Worm (Caenorhabditis elegans): Measurements from ENCODE around the gene mpc-1.

Gene mpc-1

DNA sequence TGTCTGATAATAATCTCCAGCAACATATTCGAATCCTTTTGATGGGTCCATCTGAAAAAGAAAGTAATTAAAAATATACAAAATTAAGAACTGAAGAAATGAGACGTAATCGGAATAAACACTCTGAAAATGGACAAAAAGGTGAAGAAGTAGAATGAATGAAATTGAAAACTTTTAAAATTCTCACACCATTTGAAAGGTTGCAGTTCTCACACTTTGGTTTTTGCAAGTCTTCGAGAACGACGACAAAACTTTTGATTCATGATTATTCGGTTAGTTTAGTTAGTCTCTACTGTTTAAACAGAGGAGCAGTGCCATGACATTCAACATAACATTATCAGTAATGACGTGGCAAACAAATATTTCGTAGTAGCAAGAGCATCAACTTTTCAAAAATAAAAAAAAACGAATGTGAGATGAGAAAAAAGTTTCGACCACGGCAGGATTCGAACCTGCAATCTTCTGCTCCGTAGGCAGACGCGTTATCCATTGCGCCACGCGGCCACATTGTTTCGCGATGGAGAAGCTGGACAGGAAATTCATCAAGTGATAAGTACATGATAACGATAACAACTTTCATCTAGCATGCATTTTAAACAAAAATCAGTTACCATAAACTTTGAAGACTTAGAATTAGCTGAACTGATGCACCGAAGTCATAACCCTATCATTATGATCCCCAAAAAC is 36.8 kb downstream of the mpc-1 start, which contains the start of gene ceh-43 (continued):
- peak in 1 of 2 experiments; percentile 11 for TF ChIP-seq rec-8 (tag; optimal IDR thresholded peaks at IDR 0.05)
- TF ChIP-seq nhr-120 (GFP tag; IDR thresholded peaks at IDR 0.05) = no peak
- no peak for TF ChIP-seq gei-17 (GFP tag; optimal IDR thresholded peaks at IDR 0.05)
- TF ChIP-seq ekl-4 (GFP tag; IDR thresholded peaks at IDR 0.05) = no peak
- TF ChIP-seq aptf-3 (GFP tag; IDR thresholded peaks at IDR 0.05) = no peak
- no peak for TF ChIP-seq snpc-1.1 (tag; optimal IDR thresholded peaks at IDR 0.05; ENCODE audit: insufficient read depth)
- TF ChIP-seq xnd-1 (tag; optimal IDR thresholded peaks at IDR 0.05) = no peak
- TF ChIP-seq tlf-1 (GFP tag; optimal IDR thresholded peaks at IDR 0.05) = no peak
- TF ChIP-seq pbrm-1 (GFP tag; IDR thresholded peaks at IDR 0.05) = peak; percentile 60
- no peak for TF ChIP-seq mes-4 (tag; optimal IDR thresholded peaks at IDR 0.05)
- TF ChIP-seq lir-1 (GFP tag; conservative IDR thresholded peaks at IDR 0.05) = 0 out of 2 replicates have a peak, but pooled peaks have one; percentile 24
- TF ChIP-seq lin-26 (GFP tag; IDR thresholded peaks at IDR 0.05) = peak; percentile 78
- peak; percentile 15 for TF ChIP-seq lin-54 (GFP tag; optimal IDR thresholded peaks at IDR 0.05)
- no peak for TF ChIP-seq athp-1 (tag; optimal IDR thresholded peaks at IDR 0.05)
- TF ChIP-seq T26A5.8 (tag; optimal IDR thresholded peaks at IDR 0.05) = no peak
- TF ChIP-seq zfh-2 (GFP tag; conservative IDR thresholded peaks at IDR 0.05) = no peak
- TF ChIP-seq mcd-1 (GFP tag; IDR thresholded peaks at IDR 0.05) = no peak
- TF ChIP-seq hlh-12 (tag; optimal IDR thresholded peaks at IDR 0.05) = no peak
- peak; percentile 53 for TF ChIP-seq hmg-1.2 (GFP tag; IDR thresholded peaks at IDR 0.05)
- TF ChIP-seq F49E8.2 (tag; optimal IDR thresholded peaks at IDR 0.05; ENCODE audit: insufficient read depth) = no peak
- 0 out of 2 replicates have a peak, but pooled peaks have one; percentile 25 for TF ChIP-seq ceh-91 (GFP tag; IDR thresholded peaks at IDR 0.05)
- no peak for TF ChIP-seq Y56A3A.18 (GFP tag; IDR thresholded peaks at IDR 0.05)
- TF ChIP-seq egl-44 (GFP tag; IDR thresholded peaks at IDR 0.05) = no peak
- TF ChIP-seq somi-1 (GFP tag; optimal IDR thresholded peaks at IDR 0.05) = no peak
- TF ChIP-seq him-1 (tag; optimal IDR thresholded peaks at IDR 0.05) = peak; percentile 46
- TF ChIP-seq nfya-1 (tag; optimal IDR thresholded peaks at IDR 0.05; ENCODE audit: borderline replicate concordance, insufficient read depth) = no peak
- no peak for TF ChIP-seq Y67H2A.10 (GFP tag; conservative IDR thresholded peaks at IDR 0.05)
- TF ChIP-seq dpl-1 (GFP tag; optimal IDR thresholded peaks at IDR 0.05) = no peak
- no peak for TF ChIP-seq bed-2 (GFP tag; IDR thresholded peaks at IDR 0.05)
- 0 out of 2 replicates have a peak, but pooled peaks have one; percentile 44 for TF ChIP-seq madf-3 (GFP tag; IDR thresholded peaks at IDR 0.05)
- no peak for TF ChIP-seq attf-3 (GFP tag; conservative IDR thresholded peaks at IDR 0.05)
- 0 out of 2 replicates have a peak, but pooled peaks have one; percentile 32 for TF ChIP-seq nfyb-1 (GFP tag; IDR thresholded peaks at IDR 0.05)
- TF ChIP-seq nhr-27 (tag; optimal IDR thresholded peaks at IDR 0.05) = no peak
- TF ChIP-seq T07F8.4 (tag; optimal IDR thresholded peaks at IDR 0.05) = no peak
- TF ChIP-seq sdz-38 (tag; optimal IDR thresholded peaks at IDR 0.05) = no peak
- no peak for TF ChIP-seq attf-6 (GFP tag; IDR thresholded peaks at IDR 0.05)
- TF ChIP-seq snpc-4 (GFP tag; optimal IDR thresholded peaks at IDR 0.05) = peak; percentile 11
- TF ChIP-seq snpc-4 (tag; optimal IDR thresholded peaks at IDR 0.05) = peak in 1 of 4 experiments; percentile 17
- TF ChIP-seq ztf-26 (tag; optimal IDR thresholded peaks at IDR 0.05) = no peak
- TF ChIP-seq fkh-3 (tag; optimal IDR thresholded peaks at IDR 0.05) = no peak
- TF ChIP-seq attf-5 (GFP tag; optimal IDR thresholded peaks at IDR 0.05) = no peak
- TF ChIP-seq ccch-3 (GFP tag; optimal IDR thresholded peaks at IDR 0.05) = no peak
- no peak for TF ChIP-seq lag-1 (GFP tag; IDR thresholded peaks at IDR 0.05)
- TF ChIP-seq pha-4 (tag; optimal IDR thresholded peaks at IDR 0.05) = no peak
- peak; percentile 71 for TF ChIP-seq B0261.1 (tag; optimal IDR thresholded peaks at IDR 0.05)
- no peak for TF ChIP-seq chd-7 (tag; optimal IDR thresholded peaks at IDR 0.05)
- peak; percentile 11 for TF ChIP-seq nhr-90 (tag; optimal IDR thresholded peaks at IDR 0.05)
- no peak for TF ChIP-seq akir-1 (GFP tag; optimal IDR thresholded peaks at IDR 0.05)

All from whole organism, young adult.